Worm (Caenorhabditis elegans): Measurements from ENCODE around the gene irld-4.
A peak's percentile ranks its signal among the peaks of the same experiment; 100 is the strongest.

The irld-4 gene

DNA sequence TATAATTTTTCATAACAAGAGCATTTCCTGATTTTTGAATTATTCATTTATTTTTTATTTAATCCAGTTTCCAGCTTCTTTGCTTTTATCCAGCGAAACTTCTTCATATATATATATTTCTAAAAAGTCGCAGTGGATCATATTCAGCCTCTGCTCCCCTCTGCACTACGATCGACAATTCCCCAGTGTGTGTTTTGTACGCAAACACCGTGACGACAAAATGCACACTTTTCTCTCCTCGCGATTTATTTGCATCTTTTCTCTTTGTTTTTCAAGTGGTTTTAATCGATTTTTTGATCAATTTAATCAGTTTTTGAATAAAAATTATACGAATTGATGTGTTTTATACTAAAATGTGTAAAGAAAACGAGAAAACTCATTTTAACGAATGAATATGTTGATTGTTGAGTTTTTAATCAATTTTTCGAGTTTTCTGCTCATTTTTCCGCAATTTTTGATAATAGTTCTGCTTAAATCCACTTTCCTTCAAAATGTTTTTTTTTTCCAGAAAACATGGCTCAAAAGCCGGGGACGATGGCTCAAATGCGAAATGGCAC, 23.8 kb downstream of the irld-4 start, which contains the start of gene Y57G11C.33:
Gene Y57G11C.33 (plus strand): TSS at position 507 of the 557 bp plus-strand sequence.
- TF ChIP-seq ztf-29 (GFP tag; IDR thresholded peaks at IDR 0.05), result no peak
- TF ChIP-seq flt-1 (GFP tag; IDR thresholded peaks at IDR 0.05), result no peak
- no peak for TF ChIP-seq ztf-23 (GFP tag; IDR thresholded peaks at IDR 0.05)
- no peak for TF ChIP-seq klf-2 (GFP tag; conservative IDR thresholded peaks at IDR 0.05)
- TF ChIP-seq ref-1 (GFP tag; conservative IDR thresholded peaks at IDR 0.05), result no peak
- TF ChIP-seq cog-1 (tag; optimal IDR thresholded peaks at IDR 0.05), result no peak
- TF ChIP-seq tab-1 (GFP tag; IDR thresholded peaks at IDR 0.05), result no peak
- no peak for TF ChIP-seq med-1 (GFP tag; optimal IDR thresholded peaks at IDR 0.05; ENCODE audit: insufficient read depth)
- no peak for TF ChIP-seq T22C8.4 (GFP tag; IDR thresholded peaks at IDR 0.05)

DNA sequence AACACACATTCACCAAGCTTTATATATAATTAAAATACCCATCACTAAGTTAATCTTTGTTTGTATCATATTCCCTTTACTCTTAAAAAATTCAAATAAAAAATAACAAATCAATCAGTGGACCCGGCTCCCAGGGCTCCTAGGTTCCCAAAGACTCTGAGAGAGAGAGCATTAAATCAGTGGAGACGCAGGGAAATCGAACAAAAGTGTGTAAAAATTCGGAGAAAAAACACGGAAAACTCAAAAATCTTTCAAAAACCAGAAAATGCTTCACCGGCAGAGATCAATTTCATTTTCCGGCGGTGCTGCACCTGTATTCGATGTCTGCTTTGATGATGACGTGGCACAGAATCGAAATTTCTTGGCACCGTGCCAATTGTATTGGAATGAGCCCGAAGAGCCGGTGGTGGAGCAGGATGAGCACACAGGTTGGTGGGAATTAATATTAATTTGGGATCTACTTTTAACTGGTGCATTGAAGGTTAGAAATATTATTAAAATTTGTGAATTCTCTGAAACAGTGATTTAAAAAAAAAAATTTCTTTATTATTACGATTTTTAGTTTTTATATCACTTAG, 25.2 kb downstream of the irld-4 start, which contains the start of gene anoh-2:
Gene anoh-2 (plus strand): TSS at position 255 of the 578 bp plus-strand sequence.
- no peak for TF ChIP-seq ref-1 (GFP tag; conservative IDR thresholded peaks at IDR 0.05)
- no peak for TF ChIP-seq cog-1 (tag; optimal IDR thresholded peaks at IDR 0.05)
- TF ChIP-seq tab-1 (GFP tag; IDR thresholded peaks at IDR 0.05), result no peak
- no peak for TF ChIP-seq ztf-29 (GFP tag; IDR thresholded peaks at IDR 0.05)
- TF ChIP-seq ztf-23 (GFP tag; IDR thresholded peaks at IDR 0.05), result no peak
- TF ChIP-seq med-1 (GFP tag; optimal IDR thresholded peaks at IDR 0.05; ENCODE audit: insufficient read depth), result no peak
- TF ChIP-seq T22C8.4 (GFP tag; IDR thresholded peaks at IDR 0.05), result no peak
- TF ChIP-seq flt-1 (GFP tag; IDR thresholded peaks at IDR 0.05), result no peak
- TF ChIP-seq klf-2 (GFP tag; conservative IDR thresholded peaks at IDR 0.05), result no peak

DNA sequence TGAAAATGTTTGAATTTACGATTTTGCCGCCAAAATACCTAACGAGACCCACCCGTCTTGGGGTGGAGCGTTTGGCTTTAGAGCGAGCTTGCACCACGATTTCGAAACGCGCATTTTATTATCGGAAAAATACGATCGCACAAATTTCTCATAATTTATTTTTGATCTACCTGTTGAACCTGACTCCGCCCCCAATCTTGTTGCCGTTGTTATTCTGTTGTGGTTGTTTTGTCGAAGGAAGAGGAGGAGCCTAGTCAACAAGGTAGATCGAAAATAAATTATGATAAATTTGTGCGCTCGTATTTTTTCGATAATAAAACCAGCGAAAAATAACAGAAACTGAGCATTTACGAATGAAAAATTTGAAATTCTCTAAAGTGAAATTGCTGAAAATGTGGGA, 26.0 kb downstream of the irld-4 start:
- TF ChIP-seq klf-2 (GFP tag; conservative IDR thresholded peaks at IDR 0.05), result no peak
- TF ChIP-seq flt-1 (GFP tag; IDR thresholded peaks at IDR 0.05), result no peak
- no peak for TF ChIP-seq T22C8.4 (GFP tag; IDR thresholded peaks at IDR 0.05)
- no peak for TF ChIP-seq cog-1 (tag; optimal IDR thresholded peaks at IDR 0.05)
- TF ChIP-seq ztf-23 (GFP tag; IDR thresholded peaks at IDR 0.05), result no peak
- no peak for TF ChIP-seq ref-1 (GFP tag; conservative IDR thresholded peaks at IDR 0.05)
- no peak for TF ChIP-seq med-1 (GFP tag; optimal IDR thresholded peaks at IDR 0.05; ENCODE audit: insufficient read depth)

DNA sequence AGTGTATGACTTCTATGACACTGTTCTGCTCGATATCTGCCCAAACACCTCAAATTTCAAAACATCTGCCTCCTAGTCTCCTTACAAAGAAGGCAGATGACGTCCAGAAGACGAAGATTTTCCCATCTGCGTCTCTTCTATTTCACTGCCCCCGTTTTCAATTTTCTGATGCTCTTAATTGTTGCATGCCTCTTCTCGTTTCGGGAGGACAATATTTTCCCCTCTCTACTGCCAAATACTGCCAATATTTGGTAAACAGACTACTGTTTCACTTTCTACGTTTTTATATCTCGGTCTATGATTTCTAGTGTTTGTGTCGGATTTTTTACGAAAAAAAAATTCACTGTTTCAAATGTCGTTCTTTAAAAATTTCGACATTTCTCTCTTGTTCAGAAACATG, 28.5 kb downstream of the irld-4 start:
- TF ChIP-seq med-1 (GFP tag; optimal IDR thresholded peaks at IDR 0.05; ENCODE audit: insufficient read depth) (no peak), cog-1 (tag; optimal IDR thresholded peaks at IDR 0.05) (no peak), T22C8.4 (GFP tag; IDR thresholded peaks at IDR 0.05) (no peak), ref-1 (GFP tag; conservative IDR thresholded peaks at IDR 0.05) (no peak), klf-2 (GFP tag; conservative IDR thresholded peaks at IDR 0.05) (no peak), tab-1 (GFP tag; IDR thresholded peaks at IDR 0.05) (no peak), flt-1 (GFP tag; IDR thresholded peaks at IDR 0.05) (no peak), ztf-29 (GFP tag; IDR thresholded peaks at IDR 0.05) (no peak), ztf-23 (GFP tag; IDR thresholded peaks at IDR 0.05) (no peak)

- TF ChIP-seq klf-2 (GFP tag; conservative IDR thresholded peaks at IDR 0.05) (no peak), cog-1 (tag; optimal IDR thresholded peaks at IDR 0.05) (peak; percentile 8)
Observed at ce11 chrIV:14675789-14676188, 42.9 kb downstream of the irld-4 start.

ce11 chrIV:14677095-14677633, 44.3 kb downstream of the irld-4 start, which contains the start of gene Y57G11C.31:
Y57G11C.31 (plus strand) TSS chrIV:14677370.
- no peak for TF ChIP-seq ztf-29 (GFP tag; IDR thresholded peaks at IDR 0.05)
- TF ChIP-seq ztf-23 (GFP tag; IDR thresholded peaks at IDR 0.05), result no peak
- TF ChIP-seq flt-1 (GFP tag; IDR thresholded peaks at IDR 0.05), result no peak
- TF ChIP-seq cog-1 (tag; optimal IDR thresholded peaks at IDR 0.05), result no peak
- TF ChIP-seq med-1 (GFP tag; optimal IDR thresholded peaks at IDR 0.05; ENCODE audit: insufficient read depth), result no peak
- TF ChIP-seq tab-1 (GFP tag; IDR thresholded peaks at IDR 0.05), result no peak

DNA sequence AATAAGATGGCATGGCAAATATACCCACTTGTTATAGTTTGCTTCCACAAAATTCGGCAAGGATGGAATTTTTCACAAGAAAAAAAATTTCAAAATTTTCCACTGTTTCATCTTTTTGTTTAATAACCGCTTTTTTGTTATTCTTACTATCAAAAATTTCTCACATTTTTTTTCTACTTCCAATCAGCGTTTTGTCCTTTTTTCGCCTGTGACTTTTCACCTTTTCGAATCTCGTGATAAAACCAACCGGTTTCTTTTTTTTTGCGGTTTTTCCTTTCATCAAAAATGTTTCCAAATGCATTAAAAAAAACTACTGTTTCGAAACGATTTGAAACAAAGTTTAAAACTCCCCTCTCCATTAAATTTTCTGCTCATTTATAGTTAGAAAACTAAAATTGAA, 46.2 kb downstream of the irld-4 start:
- no peak for TF ChIP-seq ref-1 (GFP tag; conservative IDR thresholded peaks at IDR 0.05)
- no peak for TF ChIP-seq klf-2 (GFP tag; conservative IDR thresholded peaks at IDR 0.05)
- no peak for TF ChIP-seq T22C8.4 (GFP tag; IDR thresholded peaks at IDR 0.05)
- no peak for TF ChIP-seq cog-1 (tag; optimal IDR thresholded peaks at IDR 0.05)
- no peak for TF ChIP-seq tab-1 (GFP tag; IDR thresholded peaks at IDR 0.05)
- TF ChIP-seq ztf-29 (GFP tag; IDR thresholded peaks at IDR 0.05), result no peak
- no peak for TF ChIP-seq ztf-23 (GFP tag; IDR thresholded peaks at IDR 0.05)
- TF ChIP-seq med-1 (GFP tag; optimal IDR thresholded peaks at IDR 0.05; ENCODE audit: insufficient read depth), result no peak
- no peak for TF ChIP-seq flt-1 (GFP tag; IDR thresholded peaks at IDR 0.05)
